Worm (Caenorhabditis elegans) whole organism, early embryonic: ENCODE measurements around the gene fbxa-111.

Experiments
- aly-1 ChIP-seq: sonication (generic microtip); optimal IDR thresholded peaks from 2 replicates; lab custom pipeline; 2016; ENCODE audit warnings: missing genetic modification characterization, missing compliant biosample characterization
- ama-1 ChIP-seq: fragments of 150-350 bp; optimal IDR thresholded peaks from 2 replicates; lab custom pipeline; 2014
- ceh-13 ChIP-seq: fragments of 200-800 bp; sonication (Bioruptor generic); optimal IDR thresholded peaks from 2 replicates; lab custom pipeline; 2018; ENCODE audit warnings: mild to moderate bottlenecking, missing genetic modification characterization, missing compliant biosample characterization
- ceh-36 ChIP-seq: sonication (generic microtip); optimal IDR thresholded peaks from 2 replicates; lab custom pipeline; 2016; ENCODE audit warnings: missing genetic modification characterization, inconsistent platforms, missing compliant biosample characterization
- flt-1 ChIP-seq: fragments of 200-800 bp; sonication (Bioruptor generic); IDR thresholded peaks from 2 replicates; pipeline ENCODE4 v1.3.6; 2022; ENCODE audit warnings: missing genetic modification characterization, missing compliant biosample characterization
- pes-1 ChIP-seq: fragments of 200-800 bp; sonication (Bioruptor generic); IDR thresholded peaks from 2 replicates; pipeline ENCODE4 v1.3.6; 2022; ENCODE audit warnings: missing genetic modification reagents, missing genetic modification characterization, missing compliant biosample characterization
- sea-1 ChIP-seq: fragments of 200-800 bp; sonication (Bioruptor generic); conservative IDR thresholded peaks from 2 replicates; pipeline ENCODE4 v1.3.6; 2022; ENCODE audit warnings: missing genetic modification characterization, missing compliant biosample characterization
- tbx-11 ChIP-seq: fragments of 200-800 bp; sonication (Bioruptor generic); IDR thresholded peaks from 2 replicates; pipeline ENCODE4 v1.3.6; 2022; ENCODE audit warnings: missing genetic modification characterization, missing compliant biosample characterization
- tra-4 ChIP-seq: sonication (generic microtip); optimal IDR thresholded peaks from 2 replicates; lab custom pipeline; 2017; ENCODE audit warnings: missing genetic modification characterization, missing compliant biosample characterization

DNA sequence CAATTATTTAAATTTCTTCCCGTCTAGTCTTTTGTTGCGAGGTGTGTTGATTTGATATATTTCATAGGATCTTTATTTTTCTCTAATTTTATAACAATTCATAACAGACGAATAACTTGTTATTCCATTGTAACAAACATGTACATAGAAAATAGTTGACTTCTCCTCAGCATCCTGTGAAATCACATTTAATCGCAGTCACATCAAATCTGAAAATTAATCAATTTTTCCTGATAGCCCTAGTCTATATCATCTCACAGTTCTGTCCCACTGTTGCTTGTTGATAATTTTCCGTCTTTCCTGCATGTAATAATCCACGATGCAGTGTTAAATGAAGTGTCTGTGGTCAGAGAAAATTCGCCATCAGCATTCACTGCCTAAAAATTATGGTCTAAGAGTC, 38.3 kb upstream of the fbxa-111 start:
- no peak for TF ChIP-seq ceh-13 (GFP tag; lab: Kevin White, UChicago)
- no peak for TF ChIP-seq tra-4 (tag; lab: Kevin White, UChicago)
- no peak for TF ChIP-seq flt-1 (GFP tag; lab: Robert Waterston, UW)
- TF ChIP-seq ceh-36 (tag; lab: Kevin White, UChicago): no peak
- no peak for TF ChIP-seq aly-1 (tag; lab: Kevin White, UChicago)
- TF ChIP-seq ama-1 (lab: Kevin White, UChicago): no peak
- no peak for TF ChIP-seq sea-1 (GFP tag; lab: Robert Waterston, UW)
- TF ChIP-seq pes-1 (GFP tag; lab: Robert Waterston, UW): no peak
- TF ChIP-seq tbx-11 (GFP tag; lab: Robert Waterston, UW): no peak
